Worm (Caenorhabditis elegans): ENCODE measurements around the gene F55G11.2.

- no peak for TF ChIP-seq ceh-36 (tag; optimal IDR thresholded peaks at IDR 0.05)
- TF ChIP-seq ama-1 (optimal IDR thresholded peaks at IDR 0.05) = no peak
- TF ChIP-seq scrt-1 (GFP tag; IDR thresholded peaks at IDR 0.05) = no peak
- TF ChIP-seq flt-1 (GFP tag; IDR thresholded peaks at IDR 0.05) = no peak
Observed at ce11 chrIV:12946488-12946887, 22.6 kb downstream of the F55G11.2 start, which contains the start of gene F55G11.1.

All from whole organism, early embryonic.